Worm (Caenorhabditis elegans) whole organism, L4 larva: ENCODE data around the gene mab-9.
A peak's percentile ranks its signal among the peaks of the same experiment; 100 is the strongest.

Experiments
- F10B5.3 ChIP-seq: sonication (generic microtip); optimal IDR thresholded peaks from 2 replicates; lab custom pipeline; 2016; ENCODE audit warnings: mild to moderate bottlenecking, missing genetic modification characterization, missing compliant biosample characterization
- F26F4.8 ChIP-seq: fragments of 200-800 bp; sonication (Bioruptor generic); conservative IDR thresholded peaks from 2 replicates; pipeline ENCODE4 v1.3.6; 2022; ENCODE audit warnings: missing genetic modification characterization, missing compliant biosample characterization
- F44E2.7 ChIP-seq: fragments of 200-800 bp; sonication (Bioruptor generic); IDR thresholded peaks from 2 replicates; pipeline ENCODE4 v2.1.2; 2022; ENCODE audit warnings: missing genetic modification characterization, missing compliant biosample characterization
- F49E8.2 ChIP-seq: sonication (generic microtip); optimal IDR thresholded peaks from 2 replicates; lab custom pipeline; 2016; ENCODE audit warnings: missing compliant biosample characterization, mild to moderate bottlenecking, missing genetic modification characterization, borderline replicate concordance
- T20F7.1 ChIP-seq: fragments of 200-800 bp; sonication (Bioruptor generic); optimal IDR thresholded peaks from 2 replicates; lab custom pipeline; 2018; ENCODE audit warnings: mild to moderate bottlenecking, missing genetic modification characterization, missing compliant biosample characterization
- T26A8.4 ChIP-seq: fragments of 200-800 bp; sonication (Bioruptor generic); IDR thresholded peaks from 2 replicates; pipeline ENCODE4 v1.3.6; 2022; ENCODE audit warnings: missing genetic modification characterization, missing compliant biosample characterization
- Y48G9A.11 ChIP-seq: fragments of 200-800 bp; sonication (Bioruptor generic); IDR thresholded peaks from 2 replicates; pipeline ENCODE4 v1.3.6; 2022; ENCODE audit warnings: missing genetic modification reagents, missing genetic modification characterization, missing compliant biosample characterization
- ZK337.2 ChIP-seq: fragments of 200-800 bp; sonication (Bioruptor generic); IDR thresholded peaks from 2 replicates; pipeline ENCODE4 v1.3.6; 2022; ENCODE audit warnings: missing genetic modification reagents, missing genetic modification characterization, missing compliant biosample characterization
- ZK546.5 ChIP-seq, 2 experiments: sonication (generic microtip); optimal IDR thresholded peaks; 2 replicates each; lab custom pipeline; 2017; ENCODE audit warnings: missing biosample characterization in 2 of 2, missing genetic modification characterization in 2 of 2
- ama-1 ChIP-seq: fragments of 150-350 bp; optimal IDR thresholded peaks from 2 replicates; lab custom pipeline; 2014; ENCODE audit warnings: inconsistent platforms, mixed read lengths
- ceh-20 ChIP-seq: fragments of 200-800 bp; sonication (Bioruptor generic); IDR thresholded peaks from 2 replicates; pipeline ENCODE4 v1.3.6; 2022; ENCODE audit warnings: missing genetic modification reagents, missing genetic modification characterization, missing compliant biosample characterization
- ceh-82 ChIP-seq: sonication (generic microtip); optimal IDR thresholded peaks from 2 replicates; lab custom pipeline; 2017; ENCODE audit warnings: missing biosample characterization, missing genetic modification characterization
- ces-1 ChIP-seq: fragments of 150-350 bp; sonication (generic microtip); optimal IDR thresholded peaks from 4 replicates; lab custom pipeline; 2014; ENCODE audit warnings: missing biosample characterization, missing genetic modification reagents, missing genetic modification characterization
- ctbp-1 ChIP-seq: fragments of 200-800 bp; sonication (Bioruptor generic); IDR thresholded peaks from 2 replicates; pipeline ENCODE4 v1.3.6; 2022; ENCODE audit warnings: missing genetic modification reagents, missing genetic modification characterization, missing compliant biosample characterization
- daf-12 ChIP-seq: fragments of 150-350 bp; optimal IDR thresholded peaks from 2 replicates; lab custom pipeline; 2014; ENCODE audit warnings: missing biosample characterization, missing genetic modification reagents, missing genetic modification characterization
- daf-19 ChIP-seq: fragments of 200-800 bp; sonication (Bioruptor generic); conservative IDR thresholded peaks from 2 replicates; pipeline ENCODE4 v1.3.6; 2022; ENCODE audit warnings: missing genetic modification characterization, missing compliant biosample characterization
- dmd-8 ChIP-seq: fragments of 200-800 bp; sonication (Bioruptor generic); IDR thresholded peaks from 2 replicates; pipeline ENCODE4 v1.3.6; 2022; ENCODE audit warnings: missing genetic modification characterization, missing compliant biosample characterization
- duxl-1 ChIP-seq: sonication (generic microtip); optimal IDR thresholded peaks from 2 replicates; lab custom pipeline; 2016; ENCODE audit warnings: mild to moderate bottlenecking, missing genetic modification characterization, moderate library complexity, missing compliant biosample characterization; ENCODE audit not compliant: poor library complexity
- dve-1 ChIP-seq: sonication (generic microtip); optimal IDR thresholded peaks from 2 replicates; lab custom pipeline; 2017; ENCODE audit warnings: antibody characterized with exemption, mild to moderate bottlenecking, missing genetic modification characterization, missing compliant biosample characterization; ENCODE audit not compliant: insufficient read depth
- hif-1 ChIP-seq, 2 experiments: sonication (generic microtip); optimal IDR thresholded peaks; 2 replicates each; lab custom pipeline; 2016 to 2017; ENCODE audit warnings: missing compliant biosample characterization in 2 of 2, missing genetic modification characterization in 2 of 2, missing genetic modification reagents in 2 of 2, missing genotype in 2 of 2, mild to moderate bottlenecking in 1 of 2
- hlh-11 ChIP-seq: fragments of 200-800 bp; sonication (Bioruptor generic); optimal IDR thresholded peaks from 2 replicates; lab custom pipeline; 2018; ENCODE audit warnings: mild to moderate bottlenecking, missing genetic modification characterization, missing compliant biosample characterization
- lim-7 ChIP-seq: fragments of 200-800 bp; sonication (Bioruptor generic); IDR thresholded peaks from 2 replicates; pipeline ENCODE4 v1.3.6; 2022; ENCODE audit warnings: missing genetic modification characterization, missing compliant biosample characterization
- lin-15B ChIP-seq: fragments of 150-350 bp; sonication (generic microtip); optimal IDR thresholded peaks from 3 replicates; lab custom pipeline; 2014; ENCODE audit warnings: missing biosample characterization, missing genetic modification characterization
- lin-29 ChIP-seq: fragments of 200-800 bp; sonication (Bioruptor generic); IDR thresholded peaks from 2 replicates; pipeline ENCODE4 v1.3.6; 2022; ENCODE audit warnings: missing genetic modification reagents, missing genetic modification characterization, missing compliant biosample characterization
- lin-38 ChIP-seq: fragments of 200-800 bp; sonication (Bioruptor generic); IDR thresholded peaks from 2 replicates; pipeline ENCODE4 v1.3.6; 2022; ENCODE audit warnings: missing genetic modification reagents, missing genetic modification characterization, missing compliant biosample characterization
- lin-39 ChIP-seq: fragments of 150-350 bp; optimal IDR thresholded peaks from 2 replicates; lab custom pipeline; 2014; ENCODE audit warnings: missing biosample characterization, missing genetic modification reagents, missing genetic modification characterization
- lir-3 ChIP-seq: sonication (generic microtip); optimal IDR thresholded peaks from 2 replicates; lab custom pipeline; 2016; ENCODE audit warnings: mild to moderate bottlenecking, missing genetic modification characterization, missing compliant biosample characterization
- mxl-2 ChIP-seq: fragments of 200-800 bp; sonication (Bioruptor generic); conservative IDR thresholded peaks from 2 replicates; pipeline ENCODE4 v1.3.6; 2022; ENCODE audit warnings: missing genetic modification reagents, missing genetic modification characterization, missing compliant biosample characterization
- nhr-10 ChIP-seq: fragments of 150-350 bp; optimal IDR thresholded peaks from 2 replicates; lab custom pipeline; 2014; ENCODE audit warnings: missing biosample characterization, missing genetic modification characterization
- nhr-102 ChIP-seq: sonication (generic microtip); optimal IDR thresholded peaks from 2 replicates; lab custom pipeline; 2016; ENCODE audit warnings: mild to moderate bottlenecking, missing genetic modification characterization, moderate library complexity, missing compliant biosample characterization
- nhr-11 ChIP-seq: fragments of 150-350 bp; optimal IDR thresholded peaks from 2 replicates; lab custom pipeline; 2014; ENCODE audit warnings: missing biosample characterization, missing genetic modification characterization
- nhr-237 ChIP-seq: sonication (generic microtip); optimal IDR thresholded peaks from 2 replicates; lab custom pipeline; 2017; ENCODE audit warnings: missing biosample characterization, missing genetic modification characterization
- nhr-25 ChIP-seq: sonication (generic microtip); optimal IDR thresholded peaks from 2 replicates; lab custom pipeline; 2017; ENCODE audit warnings: missing genetic modification characterization, mild to moderate bottlenecking, missing compliant biosample characterization, antibody characterized with exemption, moderate library complexity, borderline replicate concordance; ENCODE audit not compliant: insufficient read depth
- nhr-42 ChIP-seq: fragments of 200-800 bp; sonication (Bioruptor generic); IDR thresholded peaks from 2 replicates; pipeline ENCODE4 v1.3.6; 2022; ENCODE audit warnings: missing genetic modification characterization, missing compliant biosample characterization
- nhr-48 ChIP-seq: sonication (generic microtip); optimal IDR thresholded peaks from 2 replicates; lab custom pipeline; 2016; ENCODE audit warnings: mild to moderate bottlenecking, missing genetic modification characterization, missing compliant biosample characterization
- pha-4 ChIP-seq, 2 experiments: fragments of 150-350 bp in 1 of 2; fragments of 200-800 bp in 1 of 2; sonication (Bioruptor generic) in 1 of 2; IDR thresholded peaks in 1 of 2; optimal IDR thresholded peaks in 1 of 2; 2 replicates each; pipeline versions ENCODE4 v1.3.6 to Lab custom; 2014 to 2022; ENCODE audit warnings: missing genetic modification characterization in 2 of 2, missing genetic modification reagents in 2 of 2, missing biosample characterization in 1 of 2, missing compliant biosample characterization in 1 of 2
- php-3 ChIP-seq: fragments of 200-800 bp; sonication (Bioruptor generic); IDR thresholded peaks from 2 replicates; pipeline ENCODE4 v1.3.6; 2022; ENCODE audit warnings: missing genetic modification reagents, missing genetic modification characterization, missing compliant biosample characterization
- pqm-1 ChIP-seq: sonication (generic microtip); optimal IDR thresholded peaks from 2 replicates; lab custom pipeline; 2017; ENCODE audit warnings: missing biosample characterization, missing genetic modification characterization
- skn-1 ChIP-seq: fragments of 150-350 bp; optimal IDR thresholded peaks from 2 replicates; lab custom pipeline; 2014; ENCODE audit warnings: missing biosample characterization, missing genetic modification characterization
- snpc-1.2 ChIP-seq: fragments of 200-800 bp; sonication (Bioruptor generic); IDR thresholded peaks from 2 replicates; pipeline ENCODE4 v1.3.6; 2022; ENCODE audit warnings: missing genetic modification reagents, missing genetic modification characterization, missing compliant biosample characterization
- snpc-4 ChIP-seq: fragments of 150-350 bp; optimal IDR thresholded peaks from 2 replicates; lab custom pipeline; 2014; ENCODE audit warnings: missing biosample characterization, missing genetic modification characterization
- spr-1 ChIP-seq: sonication (generic microtip); optimal IDR thresholded peaks from 2 replicates; lab custom pipeline; 2016; ENCODE audit warnings: mild to moderate bottlenecking, missing genetic modification characterization, missing compliant biosample characterization
- spr-3 ChIP-seq: fragments of 200-800 bp; sonication (Bioruptor generic); optimal IDR thresholded peaks from 2 replicates; lab custom pipeline; 2018; ENCODE audit warnings: mild to moderate bottlenecking, missing genetic modification characterization, missing compliant biosample characterization
- tag-97 ChIP-seq: fragments of 200-800 bp; sonication (Bioruptor generic); IDR thresholded peaks from 2 replicates; pipeline ENCODE4 v1.3.6; 2022; ENCODE audit warnings: missing genetic modification characterization, missing compliant biosample characterization
- tra-1 ChIP-seq: fragments of 200-800 bp; sonication (Bioruptor generic); IDR thresholded peaks from 2 replicates; pipeline ENCODE4 v1.3.6; 2022; ENCODE audit warnings: missing genetic modification reagents, missing genetic modification characterization, missing compliant biosample characterization
- unc-130 ChIP-seq: sonication (generic microtip); optimal IDR thresholded peaks from 2 replicates; lab custom pipeline; 2016; ENCODE audit warnings: missing genetic modification reagents, missing genetic modification characterization, missing compliant biosample characterization
- unc-39 ChIP-seq: sonication (generic microtip); optimal IDR thresholded peaks from 2 replicates; lab custom pipeline; 2017; ENCODE audit warnings: missing biosample characterization, missing genetic modification characterization
- unc-62 ChIP-seq, 3 experiments: fragments of 150-350 bp in 1 of 3; sonication (generic microtip); optimal IDR thresholded peaks in 2 of 3; peaks in 1 of 3; 1 replicate in 1 of 3; 2 replicates in 2 of 3; lab custom pipeline; 2014 to 2017; ENCODE audit warnings: missing biosample characterization in 3 of 3, missing genetic modification characterization in 3 of 3, missing genetic modification reagents in 3 of 3, missing genotype in 1 of 3
- zip-11 ChIP-seq: fragments of 200-800 bp; sonication (Bioruptor generic); IDR thresholded peaks from 2 replicates; pipeline ENCODE4 v1.3.6; 2022; ENCODE audit warnings: missing genetic modification characterization, missing compliant biosample characterization
- zip-2 ChIP-seq: fragments of 150-350 bp; optimal IDR thresholded peaks from 2 replicates; lab custom pipeline; 2014; ENCODE audit warnings: missing biosample characterization, missing genetic modification characterization
- ztf-7 ChIP-seq: fragments of 150-350 bp; optimal IDR thresholded peaks from 2 replicates; lab custom pipeline; 2014; ENCODE audit warnings: missing biosample characterization, missing genetic modification characterization

The mab-9 gene

ce11 chrII:475890-476420 is 39.9 kb upstream of the mab-9 start, which contains the start of gene nsun-1 (continued):
- no peak for TF ChIP-seq lin-29 (GFP tag; lab: Robert Waterston, UW)
- TF ChIP-seq ceh-20 (GFP tag; lab: Robert Waterston, UW): no peak
- TF ChIP-seq zip-2 (tag; lab: Kevin White, UChicago): no peak
- TF ChIP-seq skn-1 (tag; lab: Kevin White, UChicago): no peak
- TF ChIP-seq nhr-25: no peak
- no peak for TF ChIP-seq lir-3
- TF ChIP-seq pha-4 (GFP tag; IDR thresholded peaks at IDR 0.05; lab: Robert Waterston, UW): no peak
- TF ChIP-seq pha-4 (tag; optimal IDR thresholded peaks at IDR 0.05; lab: Kevin White, UChicago): no peak
- no peak for TF ChIP-seq tra-1 (GFP tag; lab: Robert Waterston, UW)
- TF ChIP-seq lim-7 (GFP tag; lab: Robert Waterston, UW): no peak
- peak; percentile 1 for TF ChIP-seq hlh-11
- no peak for TF ChIP-seq snpc-1.2 (GFP tag; lab: Robert Waterston, UW)
- no peak for TF ChIP-seq F44E2.7 (GFP tag; lab: Robert Waterston, UW)
- peak; percentile 94 for TF ChIP-seq lin-38
- TF ChIP-seq daf-19: no peak
- no peak for TF ChIP-seq duxl-1 (tag; lab: Kevin White, UChicago)
- no peak for TF ChIP-seq pqm-1
- 0 out of 2 replicates have a peak, but pooled peaks have one; percentile 11 for TF ChIP-seq ZK337.2 (GFP tag; lab: Robert Waterston, UW)
- no peak for TF ChIP-seq zip-11
- TF ChIP-seq nhr-237 (tag; lab: Kevin White, UChicago): no peak
- no peak for TF ChIP-seq unc-62 (GFP tag; optimal IDR thresholded peaks at IDR 0.05 in 1 of 2; lab: Kevin White, UChicago)
- no peak for TF ChIP-seq unc-62 (tag; optimal IDR thresholded peaks at IDR 0.05; lab: Kevin White, UChicago)
- no peak for TF ChIP-seq ces-1
- TF ChIP-seq ztf-7: no peak
- no peak for TF ChIP-seq nhr-11 (tag; lab: Kevin White, UChicago)
- TF ChIP-seq ama-1: no peak
- no peak for TF ChIP-seq dmd-8 (GFP tag; lab: Robert Waterston, UW)
- TF ChIP-seq ctbp-1 (GFP tag; lab: Robert Waterston, UW): no peak
- no peak for TF ChIP-seq ZK546.5 (tag; optimal IDR thresholded peaks at IDR 0.05; lab: Kevin White, UChicago)
- no peak for TF ChIP-seq T26A8.4 (GFP tag; lab: Robert Waterston, UW)
- TF ChIP-seq ceh-82 (tag; lab: Kevin White, UChicago): no peak
- no peak for TF ChIP-seq T20F7.1 (GFP tag; lab: Kevin White, UChicago)
- no peak for TF ChIP-seq spr-1 (tag; lab: Kevin White, UChicago)
- no peak for TF ChIP-seq dve-1 (tag; lab: Kevin White, UChicago)
- TF ChIP-seq php-3: no peak
- TF ChIP-seq snpc-4 (tag; lab: Kevin White, UChicago): no peak
- TF ChIP-seq nhr-102: no peak
- TF ChIP-seq lin-39 (tag; lab: Kevin White, UChicago): no peak
- no peak for TF ChIP-seq tag-97 (GFP tag; lab: Robert Waterston, UW)
- TF ChIP-seq mxl-2 (GFP tag; lab: Robert Waterston, UW): no peak
- TF ChIP-seq lin-15B: no peak
- no peak for TF ChIP-seq spr-3 (GFP tag; lab: Kevin White, UChicago)
- no peak for TF ChIP-seq nhr-48 (tag; lab: Kevin White, UChicago)
- TF ChIP-seq hif-1 (tag; optimal IDR thresholded peaks at IDR 0.05; lab: Kevin White, UChicago): peak in 1 of 2 experiments; percentile 78
- no peak for TF ChIP-seq daf-12 (tag; lab: Kevin White, UChicago)
- TF ChIP-seq F10B5.3 (tag; lab: Kevin White, UChicago): no peak
- no peak for TF ChIP-seq F49E8.2 (tag; lab: Kevin White, UChicago)
- no peak for TF ChIP-seq F26F4.8 (GFP tag; lab: Robert Waterston, UW)
- TF ChIP-seq unc-130 (GFP tag; lab: Kevin White, UChicago): peak; percentile 79
- TF ChIP-seq Y48G9A.11 (GFP tag; lab: Robert Waterston, UW): no peak
- TF ChIP-seq unc-39 (tag; lab: Kevin White, UChicago): no peak
- no peak for TF ChIP-seq nhr-42
- TF ChIP-seq nhr-10: no peak
